Fruit fly (Drosophila melanogaster): Measurements from ENCODE around the gene CG7368.

CG7368 gene

dm6 chr3L:11550359-11551056 lies 46.5 kb upstream of the CG7368 start (continued):
- TF ChIP-seq CG15479 (GFP tag; optimal IDR thresholded peaks at IDR 0.05): no peak
- peak; percentile 39 for TF ChIP-seq sens (GFP tag)
- TF ChIP-seq Stat92E (GFP tag; optimal IDR thresholded peaks at IDR 0.05): no peak
- peak; percentile 8 for TF ChIP-seq CG13296 (GFP tag; optimal IDR thresholded peaks at IDR 0.05)
- TF ChIP-seq nau (GFP tag; optimal IDR thresholded peaks at IDR 0.05): no peak
- no peak for TF ChIP-seq knrl (GFP tag; IDR thresholded peaks at IDR 0.05; ENCODE audit: partially characterized antibody)
- no peak for TF ChIP-seq CG7786 (GFP tag; optimal IDR thresholded peaks at IDR 0.05)
- TF ChIP-seq shn (GFP tag; optimal IDR thresholded peaks at IDR 0.05): no peak
- peak; percentile 30 for TF ChIP-seq ERR (GFP tag; optimal IDR thresholded peaks at IDR 0.05)
- TF ChIP-seq CHES-1-like (GFP tag; optimal IDR thresholded peaks at IDR 0.05): no peak
- no peak for TF ChIP-seq ci (GFP tag; IDR thresholded peaks at IDR 0.05)
- no peak for TF ChIP-seq tll (GFP tag; optimal IDR thresholded peaks at IDR 0.05)
- no peak for TF ChIP-seq Xrp1 (GFP tag; IDR thresholded peaks at IDR 0.05)
- TF ChIP-seq ham (GFP tag; IDR thresholded peaks at IDR 0.05): no peak
- TF ChIP-seq sim (GFP tag; IDR thresholded peaks at IDR 0.05): no peak
- TF ChIP-seq CG11723 (GFP tag; optimal IDR thresholded peaks at IDR 0.05): no peak
- no peak for TF ChIP-seq H15 (GFP tag; IDR thresholded peaks at IDR 0.05)
- no peak for TF ChIP-seq dm (GFP tag; optimal IDR thresholded peaks at IDR 0.05)
- peak; percentile 75 for TF ChIP-seq ftz-f1 (GFP tag; optimal IDR thresholded peaks at IDR 0.05)
- TF ChIP-seq da (GFP tag; optimal IDR thresholded peaks at IDR 0.05): no peak
- TF ChIP-seq CG15514 (GFP tag; optimal IDR thresholded peaks at IDR 0.05): peak; percentile 41
- peak; percentile 6 for TF ChIP-seq CG15269 (tag; optimal IDR thresholded peaks at IDR 0.05)
- no peak for TF ChIP-seq pros (GFP tag; optimal IDR thresholded peaks at IDR 0.05)
- TF ChIP-seq Jarid2 (GFP tag; optimal IDR thresholded peaks at IDR 0.05): no peak
- no peak for TF ChIP-seq Oaz (GFP tag; IDR thresholded peaks at IDR 0.05)
- peak; percentile 68 for TF ChIP-seq mirr (GFP tag; optimal IDR thresholded peaks at IDR 0.05)
- no peak for TF ChIP-seq fd96Cb (tag; optimal IDR thresholded peaks at IDR 0.05)
- TF ChIP-seq vnd (GFP tag; IDR thresholded peaks at IDR 0.05; ENCODE audit: partially characterized antibody): no peak
- no peak for TF ChIP-seq nerfin-2 (GFP tag; IDR thresholded peaks at IDR 0.05; ENCODE audit: partially characterized antibody)
- TF ChIP-seq CG8281 (tag; optimal IDR thresholded peaks at IDR 0.05): no peak
- TF ChIP-seq CG8359 (GFP tag; optimal IDR thresholded peaks at IDR 0.05; ENCODE audit: borderline replicate concordance): no peak
- TF ChIP-seq Hey (tag; optimal IDR thresholded peaks at IDR 0.05): no peak
- TF ChIP-seq wek (GFP tag; optimal IDR thresholded peaks at IDR 0.05): no peak
- TF ChIP-seq gce (GFP tag; IDR thresholded peaks at IDR 0.05): no peak
- TF ChIP-seq CG2678 (tag; optimal IDR thresholded peaks at IDR 0.05): no peak
- no peak for TF ChIP-seq CG17359 (tag; optimal IDR thresholded peaks at IDR 0.05)
- no peak for TF ChIP-seq dati (GFP tag; IDR thresholded peaks at IDR 0.05)
- TF ChIP-seq CG4707 (GFP tag; optimal IDR thresholded peaks at IDR 0.05): no peak
- no peak for TF ChIP-seq cato (GFP tag; optimal IDR thresholded peaks at IDR 0.05; ENCODE audit: borderline replicate concordance)
- no peak for TF ChIP-seq tio (GFP tag; optimal IDR thresholded peaks at IDR 0.05)
- TF ChIP-seq tup (GFP tag; optimal IDR thresholded peaks at IDR 0.05): no peak
- TF ChIP-seq CG6654 (GFP tag; optimal IDR thresholded peaks at IDR 0.05): no peak
- no peak for TF ChIP-seq hth (optimal IDR thresholded peaks at IDR 0.05)
- no peak for TF ChIP-seq CG10267 (tag; optimal IDR thresholded peaks at IDR 0.05)
- TF ChIP-seq Nf-YB (GFP tag; optimal IDR thresholded peaks at IDR 0.05): no peak
- TF ChIP-seq CG8089 (GFP tag; optimal IDR thresholded peaks at IDR 0.05): no peak
- no peak for TF ChIP-seq MESR4 (GFP tag; optimal IDR thresholded peaks at IDR 0.05)
- TF ChIP-seq CG14965 (GFP tag; optimal IDR thresholded peaks at IDR 0.05; ENCODE audit: borderline replicate concordance): no peak
- TF ChIP-seq chm (GFP tag; IDR thresholded peaks at IDR 0.05): no peak

Data from whole organism, embryonic.